Worm (Caenorhabditis elegans) whole organism, L1 larva: Measurements from ENCODE around the gene mltn-11.

Experiments
- Y116A8C.19 ChIP-seq: sonication (generic microtip); optimal IDR thresholded peaks from 2 replicates; lab custom pipeline; 2016; ENCODE audit warnings: missing compliant biosample characterization, missing genetic modification characterization, borderline replicate concordance
- ceh-82 ChIP-seq, 3 experiments: fragments of 150-350 bp in 1 of 3; sonication (generic microtip) in 2 of 3; optimal IDR thresholded peaks; 2 replicates each; lab custom pipeline; 2014 to 2017; ENCODE audit warnings: missing biosample characterization in 3 of 3, missing genetic modification characterization in 3 of 3
- egl-27 ChIP-seq, 2 experiments: fragments of 150-350 bp in 1 of 2; sonication (generic microtip); optimal IDR thresholded peaks; 3 replicates each; lab custom pipeline; 2017 to 2018; ENCODE audit warnings: missing biosample characterization in 2 of 2, missing genetic modification characterization in 2 of 2, missing genetic modification reagents in 2 of 2
- fkh-8 ChIP-seq: sonication (generic microtip); optimal IDR thresholded peaks from 2 replicates; lab custom pipeline; 2016; ENCODE audit warnings: mild to moderate bottlenecking, missing genetic modification characterization, missing compliant biosample characterization
- isw-1 ChIP-seq: fragments of 200-800 bp; sonication (Bioruptor generic); IDR thresholded peaks from 2 replicates; pipeline ENCODE4 v1.3.6; 2022; ENCODE audit warnings: missing genetic modification characterization, missing compliant biosample characterization
- nhr-20 ChIP-seq: sonication (generic microtip); optimal IDR thresholded peaks from 2 replicates; lab custom pipeline; 2016; ENCODE audit warnings: mild to moderate bottlenecking, missing genetic modification characterization, missing compliant biosample characterization
- nhr-237 ChIP-seq: fragments of 150-350 bp; optimal IDR thresholded peaks from 2 replicates; lab custom pipeline; 2014; ENCODE audit warnings: missing biosample characterization, missing genetic modification characterization
- nhr-77 ChIP-seq: fragments of 150-350 bp; optimal IDR thresholded peaks from 2 replicates; lab custom pipeline; 2014; ENCODE audit warnings: missing biosample characterization, missing genetic modification characterization
- nhr-84 ChIP-seq: sonication (generic microtip); optimal IDR thresholded peaks from 2 replicates; lab custom pipeline; 2017; ENCODE audit warnings: missing biosample characterization, missing genetic modification characterization
- nhr-85 ChIP-seq: sonication (generic microtip); peaks from one replicate; lab custom pipeline; 2016; ENCODE audit warnings: missing genetic modification characterization, inconsistent platforms, missing compliant biosample characterization
- rnt-1 ChIP-seq: sonication (generic microtip); optimal IDR thresholded peaks from 2 replicates; lab custom pipeline; 2016; ENCODE audit warnings: mild to moderate bottlenecking, missing genetic modification characterization, moderate library complexity, missing compliant biosample characterization
- ztf-11 ChIP-seq, 2 experiments: sonication (generic microtip); optimal IDR thresholded peaks; 2 replicates each; lab custom pipeline; 2016 to 2017; ENCODE audit warnings: missing genetic modification characterization in 2 of 2, missing biosample characterization in 1 of 2, missing compliant biosample characterization in 1 of 2

ce11 chrV:16671190-16671589, 35.2 kb downstream of the mltn-11 start, which contains the start of gene str-61:
- TF ChIP-seq rnt-1 (no peak), Y116A8C.19 (tag; lab: Kevin White, UChicago) (no peak), isw-1 (GFP tag; lab: Robert Waterston, UW) (no peak), nhr-237 (tag; lab: Kevin White, UChicago) (no peak), ceh-82 (tag; optimal IDR thresholded peaks at IDR 0.05; lab: Kevin White, UChicago) (no peak), ztf-11 (tag; optimal IDR thresholded peaks at IDR 0.05; lab: Kevin White, UChicago) (no peak), egl-27 (tag; optimal IDR thresholded peaks at IDR 0.05; lab: Kevin White, UChicago) (no peak), nhr-20 (tag; lab: Kevin White, UChicago) (no peak), nhr-84 (tag; lab: Kevin White, UChicago) (no peak), fkh-8 (tag; lab: Kevin White, UChicago) (no peak), nhr-77 (tag; lab: Kevin White, UChicago) (no peak), nhr-85 (tag; lab: Kevin White, UChicago) (no peak)
